Worm (Caenorhabditis elegans): ENCODE results near the gene marc-5.

DNA sequence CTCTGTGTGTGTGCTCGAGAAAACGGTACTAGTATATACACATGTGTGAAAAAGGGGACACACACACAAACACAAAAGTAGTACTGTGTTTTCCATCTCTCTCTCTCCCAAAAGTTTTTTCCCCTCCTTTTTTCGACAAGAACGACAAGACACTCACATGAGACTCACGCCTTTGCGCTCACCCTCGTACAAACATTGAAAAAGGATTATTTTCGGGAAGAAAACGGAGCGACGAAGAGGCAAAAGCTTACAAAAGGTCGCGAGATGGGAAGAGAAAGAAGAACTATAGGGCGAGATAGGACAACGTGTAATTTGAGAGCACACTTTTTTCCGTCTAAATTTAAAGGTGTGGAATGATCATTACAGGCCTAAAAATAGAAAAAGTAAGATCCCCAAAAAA is 29.5 kb downstream of the marc-5 start:
- TF ChIP-seq madf-10 (tag; optimal IDR thresholded peaks at IDR 0.05) (no peak), Y56A3A.18 (GFP tag; IDR thresholded peaks at IDR 0.05) (no peak), mel-28 (tag; optimal IDR thresholded peaks at IDR 0.05; ENCODE audit: borderline replicate concordance) (no peak), pha-4 (tag; optimal IDR thresholded peaks at IDR 0.05) (no peak), F52B5.7 (tag; optimal IDR thresholded peaks at IDR 0.05) (no peak), tlf-1 (GFP tag; optimal IDR thresholded peaks at IDR 0.05) (no peak), attf-6 (GFP tag; IDR thresholded peaks at IDR 0.05) (no peak), ztf-3 (GFP tag; optimal IDR thresholded peaks at IDR 0.05) (no peak), ama-1 (optimal IDR thresholded peaks at IDR 0.05) (no peak), ama-1 (GFP tag; optimal IDR thresholded peaks at IDR 0.05) (no peak), unc-62 (GFP tag; optimal IDR thresholded peaks at IDR 0.05) (no peak), F37B4.10 (GFP tag; IDR thresholded peaks at IDR 0.05) (no peak), snpc-1.3 (tag; optimal IDR thresholded peaks at IDR 0.05; ENCODE audit: insufficient read depth) (no peak), fkh-3 (tag; optimal IDR thresholded peaks at IDR 0.05) (no peak)

Measured in whole organism, young adult.